Fruit fly (Drosophila melanogaster): Measurements from ENCODE around the gene cad.

- TF ChIP-seq CG14014 (GFP tag; IDR thresholded peaks at IDR 0.05) (peak; percentile 86), unc-4 (GFP tag; IDR thresholded peaks at IDR 0.05; ENCODE audit: partially characterized antibody) (peak; percentile 70), crc (GFP tag; optimal IDR thresholded peaks at IDR 0.05) (peak; percentile 39), Opbp (GFP tag; IDR thresholded peaks at IDR 0.05; ENCODE audit: partially characterized antibody) (peak; percentile 53; the same call in 1 of the 3 replicates), repo (GFP tag; optimal IDR thresholded peaks at IDR 0.05) (no peak), CG12071 (GFP tag; optimal IDR thresholded peaks at IDR 0.05) (peak; percentile 86), Ada2b (GFP tag; IDR thresholded peaks at IDR 0.05) (peak; percentile 80), CG2202 (tag; optimal IDR thresholded peaks at IDR 0.05) (peak; percentile 61), sc (optimal IDR thresholded peaks at IDR 0.05) (no peak), sc (GFP tag; optimal IDR thresholded peaks at IDR 0.05) (peak; percentile 35), wek (GFP tag; optimal IDR thresholded peaks at IDR 0.05) (peak; percentile 56), E2f1 (GFP tag; IDR thresholded peaks at IDR 0.05) (peak; percentile 91), Elba2 (GFP tag; optimal IDR thresholded peaks at IDR 0.05) (no peak), Dbx (GFP tag; IDR thresholded peaks at IDR 0.05) (peak; percentile 81; the same call in 2 of the 3 replicates), dan (GFP tag; IDR thresholded peaks at IDR 0.05) (no peak)
These were observed 16.8 kb downstream of the cad start, which contains the start of gene Pomp for dm6 chr2L:20787271-20787791.

Data from whole organism, embryonic.